Worm (Caenorhabditis elegans) whole organism, L1 larva: ENCODE results near the gene gst-30.
A peak's percentile ranks its signal among the peaks of the same experiment; 100 is the strongest.

ENCODE experiments used
- C04F5.9 ChIP-seq: sonication (generic microtip); optimal IDR thresholded peaks from 2 replicates; lab custom pipeline; 2016; ENCODE audit warnings: missing genetic modification characterization, missing compliant biosample characterization
- C16A3.4 ChIP-seq: fragments of 150-350 bp; optimal IDR thresholded peaks from 2 replicates; lab custom pipeline; 2014; ENCODE audit warnings: missing biosample characterization, missing genetic modification characterization
- C34B4.2 ChIP-seq: sonication (generic microtip); optimal IDR thresholded peaks from 2 replicates; lab custom pipeline; 2017; ENCODE audit warnings: mild to moderate bottlenecking, missing genetic modification characterization, missing compliant biosample characterization
- F16B12.6 ChIP-seq: fragments of 150-350 bp; optimal IDR thresholded peaks from 2 replicates; lab custom pipeline; 2014; ENCODE audit warnings: missing biosample characterization, missing genetic modification characterization
- Y116A8C.19 ChIP-seq: sonication (generic microtip); optimal IDR thresholded peaks from 2 replicates; lab custom pipeline; 2016; ENCODE audit warnings: missing compliant biosample characterization, missing genetic modification characterization, borderline replicate concordance
- aha-1 ChIP-seq: fragments of 150-350 bp; optimal IDR thresholded peaks from 2 replicates; lab custom pipeline; 2014; ENCODE audit warnings: missing biosample characterization, missing genetic modification characterization
- ceh-63 ChIP-seq: fragments of 200-800 bp; sonication (Bioruptor generic); optimal IDR thresholded peaks from 2 replicates; lab custom pipeline; 2018; ENCODE audit warnings: mild to moderate bottlenecking, missing genetic modification characterization, missing compliant biosample characterization
- ceh-88 ChIP-seq: fragments of 200-800 bp; sonication (Bioruptor generic); IDR thresholded peaks from 2 replicates; pipeline ENCODE4 v1.3.6; 2022; ENCODE audit warnings: missing genetic modification characterization, missing compliant biosample characterization
- ceh-90 ChIP-seq: sonication (generic microtip); optimal IDR thresholded peaks from 2 replicates; lab custom pipeline; 2016; ENCODE audit warnings: missing genetic modification characterization, missing compliant biosample characterization
- ces-1 ChIP-seq: fragments of 150-350 bp; optimal IDR thresholded peaks from 2 replicates; lab custom pipeline; 2014; ENCODE audit warnings: missing biosample characterization, missing genetic modification reagents, missing genetic modification characterization
- dpl-1 ChIP-seq, 3 experiments: fragments of 150-350 bp in 2 of 3; sonication (generic microtip) in 1 of 3; optimal IDR thresholded peaks; 2 replicates each; lab custom pipeline; 2014 to 2017; ENCODE audit warnings: missing biosample characterization in 3 of 3, missing genetic modification characterization in 3 of 3, missing genetic modification reagents in 3 of 3
- efl-1 ChIP-seq, 4 experiments: fragments of 150-350 bp; optimal IDR thresholded peaks in 3 of 4; peaks in 1 of 4; 1 replicate in 1 of 4; 2 replicates in 3 of 4; lab custom pipeline; 2014; ENCODE audit warnings: missing biosample characterization in 2 of 4, missing genetic modification characterization in 2 of 4, missing genetic modification reagents in 2 of 4
- elt-2 ChIP-seq: sonication (generic microtip); optimal IDR thresholded peaks from 2 replicates; lab custom pipeline; 2016; ENCODE audit warnings: missing genetic modification characterization, mild to moderate bottlenecking, inconsistent platforms, missing compliant biosample characterization, missing genetic modification reagents
- elt-3 ChIP-seq, 6 experiments: fragments of 150-350 bp in 1 of 6; sonication (generic microtip); optimal IDR thresholded peaks; 2 replicates each; lab custom pipeline; 2017 to 2018; ENCODE audit warnings: missing biosample characterization in 6 of 6, missing genetic modification characterization in 6 of 6, inconsistent platforms in 1 of 6
- ets-5 ChIP-seq: fragments of 200-800 bp; sonication (Bioruptor generic); IDR thresholded peaks from 2 replicates; pipeline ENCODE4 v1.3.6; 2022; ENCODE audit warnings: missing genetic modification characterization, missing compliant biosample characterization
- fkh-4 ChIP-seq: sonication (generic microtip); optimal IDR thresholded peaks from 2 replicates; lab custom pipeline; 2016; ENCODE audit warnings: missing compliant biosample characterization, missing genetic modification characterization, borderline replicate concordance
- fkh-8 ChIP-seq: sonication (generic microtip); optimal IDR thresholded peaks from 2 replicates; lab custom pipeline; 2016; ENCODE audit warnings: mild to moderate bottlenecking, missing genetic modification characterization, missing compliant biosample characterization
- grh-1 ChIP-seq: fragments of 200-800 bp; sonication (Bioruptor generic); IDR thresholded peaks from 2 replicates; pipeline ENCODE4 v1.3.6; 2022; ENCODE audit warnings: missing genetic modification reagents, missing genetic modification characterization, missing compliant biosample characterization
- hlh-4 ChIP-seq: sonication (generic microtip); optimal IDR thresholded peaks from 2 replicates; lab custom pipeline; 2016; ENCODE audit warnings: mild to moderate bottlenecking, missing genetic modification characterization, missing compliant biosample characterization
- irx-1 ChIP-seq: sonication (generic microtip); optimal IDR thresholded peaks from 2 replicates; lab custom pipeline; 2016; ENCODE audit warnings: missing genetic modification characterization, missing compliant biosample characterization
- lin-13 ChIP-seq: fragments of 150-350 bp; optimal IDR thresholded peaks from 2 replicates; lab custom pipeline; 2014; ENCODE audit warnings: missing biosample characterization, missing genetic modification reagents, missing genetic modification characterization
- lin-14 ChIP-seq: fragments of 200-800 bp; sonication (Bioruptor generic); optimal IDR thresholded peaks from 2 replicates; lab custom pipeline; 2018; ENCODE audit warnings: mild to moderate bottlenecking, missing genetic modification characterization, moderate library complexity, missing compliant biosample characterization
- lin-35 ChIP-seq, 2 experiments: fragments of 150-350 bp; optimal IDR thresholded peaks; 2 replicates each; lab custom pipeline; 2014; ENCODE audit warnings: missing biosample characterization in 2 of 2, missing genetic modification characterization in 2 of 2, missing genetic modification reagents in 2 of 2
- lin-39 ChIP-seq: fragments of 150-350 bp; optimal IDR thresholded peaks from 2 replicates; lab custom pipeline; 2014; ENCODE audit warnings: missing biosample characterization, missing genetic modification reagents, missing genetic modification characterization
- lir-3 ChIP-seq: sonication (generic microtip); optimal IDR thresholded peaks from 2 replicates; lab custom pipeline; 2016; ENCODE audit warnings: mild to moderate bottlenecking, missing genetic modification characterization, moderate library complexity, missing compliant biosample characterization; ENCODE audit not compliant: poor library complexity
- mdl-1 ChIP-seq, 2 experiments: fragments of 150-350 bp; optimal IDR thresholded peaks; 2 replicates each; lab custom pipeline; 2014 to 2017; ENCODE audit warnings: missing biosample characterization in 2 of 2, missing genetic modification characterization in 2 of 2, inconsistent platforms in 1 of 2
- mef-2 ChIP-seq: fragments of 150-350 bp; optimal IDR thresholded peaks from 2 replicates; lab custom pipeline; 2014; ENCODE audit warnings: missing biosample characterization, missing genetic modification characterization
- nhr-11 ChIP-seq: fragments of 150-350 bp; optimal IDR thresholded peaks from 2 replicates; lab custom pipeline; 2014; ENCODE audit warnings: missing biosample characterization, missing genetic modification characterization
- nhr-12 ChIP-seq: sonication (generic microtip); optimal IDR thresholded peaks from 2 replicates; lab custom pipeline; 2017; ENCODE audit warnings: missing biosample characterization, missing genetic modification characterization
- nhr-19 ChIP-seq: fragments of 200-800 bp; sonication (Bioruptor generic); conservative IDR thresholded peaks from 2 replicates; pipeline ENCODE4 v1.3.6; 2022; ENCODE audit warnings: missing genetic modification characterization, missing compliant biosample characterization
- nhr-20 ChIP-seq: sonication (generic microtip); optimal IDR thresholded peaks from 2 replicates; lab custom pipeline; 2016; ENCODE audit warnings: mild to moderate bottlenecking, missing genetic modification characterization, missing compliant biosample characterization
- nhr-71 ChIP-seq: sonication (generic microtip); optimal IDR thresholded peaks from 2 replicates; lab custom pipeline; 2016; ENCODE audit warnings: mild to moderate bottlenecking, missing genetic modification characterization, moderate library complexity, missing compliant biosample characterization
- nhr-77 ChIP-seq: fragments of 150-350 bp; optimal IDR thresholded peaks from 2 replicates; lab custom pipeline; 2014; ENCODE audit warnings: missing biosample characterization, missing genetic modification characterization
- nhr-84 ChIP-seq: sonication (generic microtip); optimal IDR thresholded peaks from 2 replicates; lab custom pipeline; 2017; ENCODE audit warnings: missing biosample characterization, missing genetic modification characterization
- nhr-85 ChIP-seq: sonication (generic microtip); peaks from one replicate; lab custom pipeline; 2016; ENCODE audit warnings: missing genetic modification characterization, inconsistent platforms, missing compliant biosample characterization
- nhr-90 ChIP-seq: sonication (generic microtip); optimal IDR thresholded peaks from 2 replicates; lab custom pipeline; 2016; ENCODE audit warnings: mild to moderate bottlenecking, missing genetic modification characterization, missing compliant biosample characterization; ENCODE audit not compliant: poor library complexity
- pqm-1 ChIP-seq: sonication (generic microtip); optimal IDR thresholded peaks from 3 replicates; lab custom pipeline; 2017; ENCODE audit warnings: missing biosample characterization, missing genetic modification characterization
- rnt-1 ChIP-seq: sonication (generic microtip); optimal IDR thresholded peaks from 2 replicates; lab custom pipeline; 2016; ENCODE audit warnings: mild to moderate bottlenecking, missing genetic modification characterization, moderate library complexity, missing compliant biosample characterization
- skn-1 ChIP-seq: fragments of 150-350 bp; optimal IDR thresholded peaks from 2 replicates; lab custom pipeline; 2014; ENCODE audit warnings: missing biosample characterization, missing genetic modification characterization
- sox-4 ChIP-seq: sonication (generic microtip); optimal IDR thresholded peaks from 2 replicates; lab custom pipeline; 2016; ENCODE audit warnings: missing genetic modification characterization, missing compliant biosample characterization
- swsn-7 ChIP-seq: sonication (generic microtip); optimal IDR thresholded peaks from 2 replicates; lab custom pipeline; 2016; ENCODE audit warnings: missing genetic modification characterization, missing compliant biosample characterization
- tbx-2 ChIP-seq: sonication (generic microtip); optimal IDR thresholded peaks from 2 replicates; lab custom pipeline; 2016; ENCODE audit warnings: missing genetic modification characterization, missing compliant biosample characterization
- unc-130 ChIP-seq: fragments of 150-350 bp; optimal IDR thresholded peaks from 2 replicates; lab custom pipeline; 2017; ENCODE audit warnings: missing biosample characterization, missing genetic modification characterization, inconsistent platforms
- unc-62 ChIP-seq: fragments of 150-350 bp; optimal IDR thresholded peaks from 2 replicates; lab custom pipeline; 2014; ENCODE audit warnings: missing biosample characterization, missing genetic modification reagents, missing genetic modification characterization
- unc-98 ChIP-seq: fragments of 200-800 bp; sonication (Bioruptor generic); IDR thresholded peaks from 2 replicates; pipeline ENCODE4 v1.3.6; 2022; ENCODE audit warnings: missing genetic modification characterization, missing compliant biosample characterization
- xbp-1 ChIP-seq: sonication (generic microtip); optimal IDR thresholded peaks from 2 replicates; lab custom pipeline; 2016; ENCODE audit warnings: missing genetic modification characterization, missing compliant biosample characterization
- zag-1 ChIP-seq: fragments of 150-350 bp; optimal IDR thresholded peaks from 2 replicates; lab custom pipeline; 2014; ENCODE audit warnings: missing biosample characterization, missing genetic modification characterization
- ztf-11 ChIP-seq, 2 experiments: sonication (generic microtip); optimal IDR thresholded peaks; 2 replicates each; lab custom pipeline; 2016 to 2017; ENCODE audit warnings: missing genetic modification characterization in 2 of 2, missing biosample characterization in 1 of 2, missing compliant biosample characterization in 1 of 2

Gene gst-30

ce11 chrII:4924729-4925128, 10.1 kb downstream of the gst-30 start:
- TF ChIP-seq irx-1 (tag; lab: Kevin White, UChicago) = no peak
- no peak for TF ChIP-seq nhr-11
- no peak for TF ChIP-seq nhr-90 (tag; lab: Kevin White, UChicago)
- no peak for TF ChIP-seq lir-3 (tag; lab: Kevin White, UChicago)
- no peak for TF ChIP-seq ceh-88 (GFP tag; lab: Robert Waterston, UW)
- TF ChIP-seq swsn-7 (tag; lab: Kevin White, UChicago) = no peak
- no peak for TF ChIP-seq nhr-71 (tag; lab: Kevin White, UChicago)
- TF ChIP-seq C16A3.4 (tag; lab: Kevin White, UChicago) = no peak
- TF ChIP-seq unc-98 = no peak

ce11 chrII:4920608-4921007, 14.2 kb downstream of the gst-30 start:
- TF ChIP-seq nhr-12 = no peak
- TF ChIP-seq lin-39 (tag; lab: Kevin White, UChicago) = no peak
- no peak for TF ChIP-seq F16B12.6 (tag; lab: Kevin White, UChicago)
- TF ChIP-seq ets-5 (GFP tag; lab: Robert Waterston, UW) = no peak
- no peak for TF ChIP-seq C16A3.4 (tag; lab: Kevin White, UChicago)
- no peak for TF ChIP-seq unc-62
- no peak for TF ChIP-seq rnt-1 (tag; lab: Kevin White, UChicago)
- TF ChIP-seq elt-2 (tag; lab: Kevin White, UChicago) = peak; percentile 50
- no peak for TF ChIP-seq ceh-90 (tag; lab: Kevin White, UChicago)
- TF ChIP-seq elt-3 (tag; optimal IDR thresholded peaks at IDR 0.05; lab: Kevin White, UChicago) = peak in 1 of 6 experiments; percentile 11
- TF ChIP-seq, all 84 proteins: peak for 2

DNA sequence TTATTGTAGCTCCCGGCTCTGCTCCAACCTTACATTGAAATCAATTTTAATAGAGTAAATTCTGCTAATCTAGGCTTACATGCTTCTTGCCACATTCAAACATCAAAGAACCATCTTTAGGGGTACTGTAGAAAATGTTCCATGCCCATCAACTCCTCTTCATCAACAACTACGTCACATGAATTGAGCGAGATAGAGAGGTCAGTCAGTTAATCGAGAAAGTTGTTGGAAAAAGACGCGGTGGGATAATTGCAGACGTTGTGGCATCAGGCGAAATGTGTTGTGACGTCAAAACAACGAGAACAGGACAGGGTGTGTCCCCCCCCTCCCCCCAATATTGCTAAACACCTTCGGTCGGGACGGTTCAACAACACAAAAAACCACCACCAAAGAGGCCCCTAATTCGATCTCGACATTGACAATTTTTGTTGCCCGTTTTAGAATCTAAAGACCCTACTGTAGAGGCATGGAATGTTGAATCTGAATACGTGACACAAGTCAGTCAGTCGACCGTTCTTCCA, 16.3 kb downstream of the gst-30 start:
- TF ChIP-seq efl-1 (optimal IDR thresholded peaks at IDR 0.05; lab: Kevin White, UChicago) = no peak
- TF ChIP-seq efl-1 (GFP tag; optimal IDR thresholded peaks at IDR 0.05 in 1 of 2; lab: Kevin White, UChicago) = peak in 1 of 2 experiments; percentile 81
- TF ChIP-seq nhr-85 (tag; lab: Kevin White, UChicago) = peak; percentile 93
- no peak for TF ChIP-seq fkh-4 (tag; lab: Kevin White, UChicago)
- no peak for TF ChIP-seq Y116A8C.19 (tag; lab: Kevin White, UChicago)
- TF ChIP-seq pqm-1 (tag; lab: Kevin White, UChicago) = no peak
- no peak for TF ChIP-seq ceh-63
- TF ChIP-seq lin-35 (GFP tag; optimal IDR thresholded peaks at IDR 0.05; lab: Kevin White, UChicago) = peak in 1 of 2 experiments; percentile 15
- no peak for TF ChIP-seq skn-1 (tag; lab: Kevin White, UChicago)
- no peak for TF ChIP-seq nhr-84 (tag; lab: Kevin White, UChicago)
- TF ChIP-seq elt-3 (tag; optimal IDR thresholded peaks at IDR 0.05; lab: Kevin White, UChicago) = peak in 1 of 6 experiments; percentile 26
- TF ChIP-seq mdl-1 (tag; optimal IDR thresholded peaks at IDR 0.05; lab: Kevin White, UChicago) = no peak
- TF ChIP-seq hlh-4 (tag; lab: Kevin White, UChicago) = no peak
- no peak for TF ChIP-seq nhr-12
- TF ChIP-seq unc-130 (tag; lab: Kevin White, UChicago) = peak; percentile 11
- TF ChIP-seq aha-1 (tag; lab: Kevin White, UChicago) = no peak
- no peak for TF ChIP-seq nhr-19 (GFP tag; lab: Robert Waterston, UW)
- TF ChIP-seq mef-2 (tag; lab: Kevin White, UChicago) = no peak
- TF ChIP-seq fkh-8 (tag; lab: Kevin White, UChicago) = no peak
- TF ChIP-seq ceh-88 (GFP tag; lab: Robert Waterston, UW) = no peak
- TF ChIP-seq C04F5.9 (tag; lab: Kevin White, UChicago) = no peak
- peak; percentile 40 for TF ChIP-seq grh-1 (GFP tag; lab: Robert Waterston, UW)
- TF ChIP-seq zag-1 (tag; lab: Kevin White, UChicago) = no peak
- no peak for TF ChIP-seq elt-2 (tag; lab: Kevin White, UChicago)
- TF ChIP-seq ceh-90 (tag; lab: Kevin White, UChicago) = no peak
- TF ChIP-seq sox-4 (tag; lab: Kevin White, UChicago) = no peak
- TF ChIP-seq ztf-11 (tag; optimal IDR thresholded peaks at IDR 0.05; lab: Kevin White, UChicago) = no peak
- TF ChIP-seq dpl-1 (GFP tag; optimal IDR thresholded peaks at IDR 0.05; lab: Kevin White, UChicago) = no peak
- TF ChIP-seq nhr-77 (tag; lab: Kevin White, UChicago) = no peak
- no peak for TF ChIP-seq C34B4.2 (tag; lab: Kevin White, UChicago)
- TF ChIP-seq lin-13 (GFP tag; lab: Kevin White, UChicago) = no peak
- peak; percentile 47 for TF ChIP-seq lin-14 (GFP tag; lab: Kevin White, UChicago)
- peak; percentile 10 for TF ChIP-seq tbx-2 (tag; lab: Kevin White, UChicago)
- TF ChIP-seq nhr-20 (tag; lab: Kevin White, UChicago) = peak; percentile 22
- TF ChIP-seq ces-1 (GFP tag; lab: Kevin White, UChicago) = no peak
- no peak for TF ChIP-seq xbp-1 (tag; lab: Kevin White, UChicago)
